Fruit fly (Drosophila melanogaster): Measurements from ENCODE around the gene Saysd1.
A peak's percentile ranks its signal among the peaks of the same experiment; 100 is the strongest.

Gene Saysd1

DNA sequence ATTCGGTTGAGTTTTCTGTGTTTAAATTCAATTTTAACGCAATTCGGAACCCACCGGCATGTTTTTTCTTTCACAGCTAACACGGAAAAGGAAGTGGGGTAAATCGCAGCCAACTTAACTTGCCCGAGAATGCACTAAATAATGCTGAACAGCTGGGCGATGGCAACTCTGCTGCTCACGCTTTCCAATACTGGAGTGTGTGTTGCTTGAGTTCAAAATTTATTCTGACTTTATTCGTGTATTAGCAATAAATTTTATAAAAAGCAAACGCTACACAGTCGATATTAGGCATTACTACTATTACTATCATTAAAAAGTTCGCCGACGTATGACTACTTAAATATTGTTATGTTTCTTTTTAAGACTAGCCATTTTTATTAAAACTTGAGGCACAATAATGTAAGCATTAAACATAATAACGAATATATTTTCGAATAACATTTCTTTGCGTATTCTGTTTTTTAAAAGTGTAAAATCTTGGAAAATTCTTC lies 32.4 kb upstream of the Saysd1 start, which contains the start of the genes RpS27 and Nup37:
Gene RpS27, minus strand, starts transcription at position 136 of the 491 bp plus-strand sequence.
Gene Nup37, plus strand, starts transcription at position 280 of the 491 bp plus-strand sequence.
- TF ChIP-seq CG14711 (tag; optimal IDR thresholded peaks at IDR 0.05) (peak; percentile 97), CG7045 (GFP tag; optimal IDR thresholded peaks at IDR 0.05) (peak; percentile 98), ovo (GFP tag; optimal IDR thresholded peaks at IDR 0.05) (peak; percentile 100), pad (GFP tag; optimal IDR thresholded peaks at IDR 0.05) (peak; percentile 95), CG11617 (GFP tag; optimal IDR thresholded peaks at IDR 0.05) (peak; percentile 99), Crg-1 (GFP tag; optimal IDR thresholded peaks at IDR 0.05) (peak; percentile 100), CG33017 (tag; optimal IDR thresholded peaks at IDR 0.05) (peak; percentile 94), CG12768 (GFP tag; optimal IDR thresholded peaks at IDR 0.05) (peak; percentile 98), kay (GFP tag; ENCODE audit: borderline replicate concordance) (peak; percentile 86), Hr96 (GFP tag; optimal IDR thresholded peaks at IDR 0.05) (peak; percentile 99), cnc (optimal IDR thresholded peaks at IDR 0.05) (no peak), toe (GFP tag; optimal IDR thresholded peaks at IDR 0.05) (peak; percentile 98), CG5204 (GFP tag; optimal IDR thresholded peaks at IDR 0.05) (peak; percentile 97), Clk (GFP tag; optimal IDR thresholded peaks at IDR 0.05) (peak; percentile 95), tj (GFP tag; optimal IDR thresholded peaks at IDR 0.05) (peak; percentile 85), bab1 (GFP tag; optimal IDR thresholded peaks at IDR 0.05) (peak; percentile 96), CG7101 (tag; optimal IDR thresholded peaks at IDR 0.05) (peak; percentile 99), cic (GFP tag; optimal IDR thresholded peaks at IDR 0.05) (peak; percentile 93), Mnt (GFP tag; optimal IDR thresholded peaks at IDR 0.05) (peak; percentile 98), CG1620 (GFP tag; optimal IDR thresholded peaks at IDR 0.05) (peak; percentile 100)

DNA sequence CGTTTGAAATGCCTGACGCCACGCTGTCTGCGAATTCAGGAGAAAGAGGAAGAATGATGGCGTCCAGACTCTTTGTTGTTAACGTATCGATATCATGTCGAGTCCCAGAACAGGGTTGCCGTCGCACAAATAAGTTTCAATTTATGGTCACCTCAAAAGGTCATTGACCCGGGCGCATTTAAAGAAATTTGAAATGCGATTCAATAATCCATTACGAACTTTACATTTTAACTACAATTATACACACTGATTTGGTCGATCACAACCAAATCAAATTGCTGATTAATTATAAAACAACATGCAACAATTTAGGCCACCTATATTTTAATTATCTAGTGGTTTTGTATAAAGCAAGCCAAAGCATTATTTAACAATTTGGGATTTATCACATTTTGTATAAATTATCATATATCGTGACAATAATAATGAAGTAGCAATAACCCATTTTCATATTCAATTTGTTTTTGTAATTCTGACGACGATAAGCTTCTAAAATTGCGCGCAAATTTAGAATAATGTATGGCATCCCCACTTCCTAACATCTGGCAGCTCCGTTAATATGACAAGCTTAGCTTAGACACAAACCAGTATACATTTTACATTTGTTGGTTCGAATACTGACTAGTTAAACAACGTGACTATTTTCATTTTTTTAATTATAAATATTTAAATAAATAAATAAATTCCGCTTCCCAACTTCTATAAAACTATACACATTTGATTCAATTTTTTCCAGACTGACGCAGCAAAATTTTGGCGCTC lies 30.2 kb upstream of the Saysd1 start, which contains the start of gene bam:
Gene bam, minus strand, starts transcription at position 58 of the 762 bp plus-strand sequence.
- TF ChIP-seq Crg-1 (GFP tag; optimal IDR thresholded peaks at IDR 0.05) (peak; percentile 53), CG7045 (GFP tag; optimal IDR thresholded peaks at IDR 0.05) (no peak), Clk (GFP tag; optimal IDR thresholded peaks at IDR 0.05) (no peak), CG7101 (tag; optimal IDR thresholded peaks at IDR 0.05) (no peak), bab1 (GFP tag; optimal IDR thresholded peaks at IDR 0.05) (peak; percentile 44), CG14711 (tag; optimal IDR thresholded peaks at IDR 0.05) (peak; percentile 67), kay (GFP tag; ENCODE audit: borderline replicate concordance) (peak; percentile 71), pad (GFP tag; optimal IDR thresholded peaks at IDR 0.05) (no peak), CG5204 (GFP tag; optimal IDR thresholded peaks at IDR 0.05) (no peak), CG1620 (GFP tag; optimal IDR thresholded peaks at IDR 0.05) (no peak), Mnt (GFP tag; optimal IDR thresholded peaks at IDR 0.05) (peak; percentile 44)

DNA sequence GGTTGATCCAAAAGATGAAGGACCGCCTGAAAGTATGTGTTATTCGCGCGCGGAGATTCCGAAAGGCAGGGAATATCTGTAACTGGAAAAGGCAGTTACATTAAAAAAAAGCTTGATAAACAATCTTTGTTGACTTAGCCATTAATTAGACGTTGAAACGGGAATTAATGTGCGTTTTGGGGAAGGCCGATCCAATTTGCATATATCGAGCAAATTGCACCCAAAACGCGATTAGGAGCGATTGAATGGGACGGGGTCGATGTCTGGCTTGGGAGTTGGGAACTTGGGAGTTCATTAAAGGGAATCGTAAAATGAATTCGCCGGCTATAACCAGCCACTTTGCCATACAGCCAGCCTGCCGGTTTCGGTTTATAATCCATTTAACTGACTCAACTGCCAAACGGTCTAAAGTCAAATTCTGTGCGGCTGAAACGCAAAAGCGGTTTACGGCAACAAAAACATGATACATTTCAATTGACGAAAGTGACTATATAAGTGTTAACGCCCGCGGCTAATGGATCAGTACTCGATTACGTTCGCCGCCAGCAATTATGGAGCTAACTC lies 26.6 kb upstream of the Saysd1 start, which contains the start of gene CG11854:
Gene CG11854, plus strand, starts transcription at position 514 of the 564 bp plus-strand sequence.
- TF ChIP-seq tj (GFP tag; optimal IDR thresholded peaks at IDR 0.05) = no peak
- TF ChIP-seq CG11617 (GFP tag; optimal IDR thresholded peaks at IDR 0.05) = no peak
- TF ChIP-seq toe (GFP tag; optimal IDR thresholded peaks at IDR 0.05) = no peak
- TF ChIP-seq Clk (GFP tag; optimal IDR thresholded peaks at IDR 0.05) = no peak

DNA sequence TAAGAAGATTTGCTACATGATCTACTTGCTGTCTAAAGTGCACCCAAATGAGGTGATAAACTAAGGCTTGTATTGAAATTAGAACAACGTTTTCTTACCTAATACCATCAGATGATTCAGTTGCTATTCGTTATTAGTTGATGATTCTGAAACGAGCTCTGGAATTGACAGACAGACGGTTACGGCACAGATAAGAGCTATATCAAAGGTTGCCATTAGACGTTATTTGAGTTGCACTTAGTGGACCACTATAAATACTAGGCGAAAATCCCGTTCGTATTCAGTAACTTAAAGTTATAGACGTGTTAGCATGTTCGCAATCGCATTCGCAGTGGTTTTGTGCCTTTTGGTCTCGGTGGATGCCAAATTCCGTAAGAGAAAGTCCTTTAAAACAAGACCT lies 24.9 kb upstream of the Saysd1 start, which contains the start of gene to:
Gene to, plus strand, starts transcription at position 301 of the 400 bp plus-strand sequence.
- TF ChIP-seq CG7045 (GFP tag; optimal IDR thresholded peaks at IDR 0.05) (no peak), CG1620 (GFP tag; optimal IDR thresholded peaks at IDR 0.05) (no peak), ovo (GFP tag; optimal IDR thresholded peaks at IDR 0.05) (no peak)

DNA sequence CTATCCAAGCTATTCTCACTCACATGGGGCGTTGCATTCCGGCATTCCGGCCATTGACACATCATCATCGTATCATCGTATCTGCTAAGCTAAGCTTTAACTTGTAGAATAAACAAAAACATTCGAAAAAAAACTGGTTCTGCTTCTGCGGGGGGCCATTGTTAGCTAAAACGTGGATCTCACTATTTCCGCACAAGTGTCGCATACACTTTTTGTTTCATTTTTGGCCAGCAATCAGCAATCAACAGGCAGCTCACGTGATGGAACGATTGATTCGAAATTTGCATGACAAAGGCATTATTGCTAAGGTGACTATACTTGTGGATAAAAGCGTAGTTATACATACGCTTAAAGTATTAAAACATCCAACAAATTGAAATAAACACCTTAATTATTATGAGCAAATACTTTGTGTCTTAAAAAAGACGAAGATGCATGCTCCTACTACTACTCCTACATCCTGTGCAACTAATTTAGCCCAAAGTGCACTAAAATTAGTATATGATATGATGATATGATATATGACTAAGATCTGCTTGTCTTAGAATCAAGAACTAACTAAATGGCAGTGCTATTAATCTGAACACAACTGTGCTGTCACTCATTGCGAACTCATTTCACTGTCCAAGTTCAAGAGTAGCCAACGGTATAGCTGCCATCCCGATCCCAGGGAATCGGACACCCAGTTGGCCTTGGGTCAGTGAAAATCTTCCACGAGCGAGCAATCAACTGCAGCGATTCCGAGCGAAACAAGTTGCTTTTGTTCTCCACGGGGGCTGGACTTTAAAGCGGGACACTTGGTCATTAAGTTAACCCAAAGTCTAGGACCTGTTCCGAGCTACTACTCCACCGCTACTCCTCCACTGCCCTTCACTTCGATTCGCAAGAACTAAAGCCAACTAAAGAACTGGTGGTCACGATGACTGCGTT lies 24.0 kb upstream of the Saysd1 start:
- TF ChIP-seq CG7101 (tag; optimal IDR thresholded peaks at IDR 0.05) (no peak), kay (GFP tag; ENCODE audit: borderline replicate concordance) (no peak), CG1620 (GFP tag; optimal IDR thresholded peaks at IDR 0.05) (no peak), CG12768 (GFP tag; optimal IDR thresholded peaks at IDR 0.05) (no peak), CG11617 (GFP tag; optimal IDR thresholded peaks at IDR 0.05) (no peak), toe (GFP tag; optimal IDR thresholded peaks at IDR 0.05) (no peak), tj (GFP tag; optimal IDR thresholded peaks at IDR 0.05) (no peak), ovo (GFP tag; optimal IDR thresholded peaks at IDR 0.05) (no peak), Clk (GFP tag; optimal IDR thresholded peaks at IDR 0.05) (no peak)

DNA sequence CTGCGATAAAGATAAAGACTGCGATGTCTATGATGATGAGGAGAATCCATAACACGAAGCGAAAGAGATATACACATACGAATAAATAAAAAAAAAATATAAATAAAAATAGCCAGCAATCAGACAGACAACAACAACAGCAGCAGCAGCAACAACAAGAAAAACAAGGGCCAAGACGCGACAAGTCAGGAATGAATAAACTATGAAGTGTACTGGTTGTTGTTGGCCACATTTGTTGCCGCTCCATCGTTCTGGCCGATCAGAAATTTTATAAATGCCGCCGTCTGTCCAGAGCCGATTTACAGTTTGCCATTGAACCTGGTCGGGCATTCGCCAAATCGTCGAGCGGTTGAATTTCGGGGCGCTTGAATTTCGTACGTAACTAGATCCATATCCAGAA lies 22.3 kb upstream of the Saysd1 start, which contains the start of gene Jhbp7:
Gene Jhbp7, plus strand, starts transcription at position 301 of the 400 bp plus-strand sequence.
- TF ChIP-seq tj (GFP tag; optimal IDR thresholded peaks at IDR 0.05) = no peak
- no peak for TF ChIP-seq CG33017 (tag; optimal IDR thresholded peaks at IDR 0.05)
- no peak for TF ChIP-seq CG11617 (GFP tag; optimal IDR thresholded peaks at IDR 0.05)
- no peak for TF ChIP-seq CG12768 (GFP tag; optimal IDR thresholded peaks at IDR 0.05)
- TF ChIP-seq CG5204 (GFP tag; optimal IDR thresholded peaks at IDR 0.05) = no peak
- TF ChIP-seq toe (GFP tag; optimal IDR thresholded peaks at IDR 0.05) = no peak
- no peak for TF ChIP-seq CG1620 (GFP tag; optimal IDR thresholded peaks at IDR 0.05)
- no peak for TF ChIP-seq ovo (GFP tag; optimal IDR thresholded peaks at IDR 0.05)
- TF ChIP-seq Crg-1 (GFP tag; optimal IDR thresholded peaks at IDR 0.05) = no peak
- no peak for TF ChIP-seq CG7045 (GFP tag; optimal IDR thresholded peaks at IDR 0.05)
- TF ChIP-seq cic (GFP tag; optimal IDR thresholded peaks at IDR 0.05) = no peak
- no peak for TF ChIP-seq pad (GFP tag; optimal IDR thresholded peaks at IDR 0.05)
